Worm (Caenorhabditis elegans) whole organism, L1 larva: ENCODE measurements around the gene col-37.
"Not testable (repeated sequence)": the region's sequence is repeated elsewhere in the genome, so short reads cannot be mapped to it uniquely, and the experiment has no call there.

Experiments used
- aha-1 ChIP-seq: fragments of 150-350 bp; optimal IDR thresholded peaks from 2 replicates; lab custom pipeline; 2014; ENCODE audit warnings: missing biosample characterization, missing genetic modification characterization
- alr-1 ChIP-seq: fragments of 200-800 bp; sonication (Bioruptor generic); optimal IDR thresholded peaks from 2 replicates; lab custom pipeline; 2018; ENCODE audit warnings: borderline replicate concordance, mild to moderate bottlenecking, missing genetic modification characterization, missing compliant biosample characterization
- ama-1 ChIP-seq: fragments of 150-350 bp; optimal IDR thresholded peaks from 2 replicates; lab custom pipeline; 2014
- ceh-63 ChIP-seq: fragments of 200-800 bp; sonication (Bioruptor generic); optimal IDR thresholded peaks from 2 replicates; lab custom pipeline; 2018; ENCODE audit warnings: mild to moderate bottlenecking, missing genetic modification characterization, missing compliant biosample characterization
- ceh-82 ChIP-seq, 3 experiments: fragments of 150-350 bp in 1 of 3; sonication (generic microtip) in 2 of 3; optimal IDR thresholded peaks; 2 replicates each; lab custom pipeline; 2014 to 2017; ENCODE audit warnings: missing biosample characterization in 3 of 3, missing genetic modification characterization in 3 of 3
- ces-1 ChIP-seq: fragments of 150-350 bp; optimal IDR thresholded peaks from 2 replicates; lab custom pipeline; 2014; ENCODE audit warnings: missing biosample characterization, missing genetic modification reagents, missing genetic modification characterization
- egl-27 ChIP-seq, 2 experiments: fragments of 150-350 bp in 1 of 2; sonication (generic microtip); optimal IDR thresholded peaks; 3 replicates each; lab custom pipeline; 2017 to 2018; ENCODE audit warnings: missing biosample characterization in 2 of 2, missing genetic modification characterization in 2 of 2, missing genetic modification reagents in 2 of 2
- lin-35 ChIP-seq, 2 experiments: fragments of 150-350 bp; optimal IDR thresholded peaks; 2 replicates each; lab custom pipeline; 2014; ENCODE audit warnings: missing biosample characterization in 2 of 2, missing genetic modification characterization in 2 of 2, missing genetic modification reagents in 2 of 2
- sup-37 ChIP-seq: fragments of 200-800 bp; sonication (Bioruptor generic); optimal IDR thresholded peaks from 2 replicates; lab custom pipeline; 2018; ENCODE audit warnings: mild to moderate bottlenecking, missing genetic modification characterization, missing compliant biosample characterization
- tlp-1 ChIP-seq: fragments of 150-350 bp; optimal IDR thresholded peaks from 2 replicates; lab custom pipeline; 2014; ENCODE audit warnings: missing biosample characterization, missing genetic modification characterization

- not testable (repeated sequence) for TF ChIP-seq ces-1 (GFP tag; lab: Kevin White, UChicago); tlp-1 (tag; lab: Kevin White, UChicago); alr-1 (tag; lab: Kevin White, UChicago); ceh-82 (tag; optimal IDR thresholded peaks at IDR 0.05; lab: Kevin White, UChicago); sup-37 (GFP tag; lab: Kevin White, UChicago); ama-1 (lab: Kevin White, UChicago); ceh-63; lin-35 (GFP tag; optimal IDR thresholded peaks at IDR 0.05; lab: Kevin White, UChicago); aha-1 (tag; lab: Kevin White, UChicago); egl-27 (tag; optimal IDR thresholded peaks at IDR 0.05; lab: Kevin White, UChicago)
Measured at ce11 chrV:12130688-12131087, 36.9 kb downstream of the col-37 start, which contains the start of gene C27A7.6.
